Fruit fly (Drosophila melanogaster): Measurements from ENCODE around the gene ZC3H3.

Gene ZC3H3

dm6 chr3L:8506975-8507441 lies 2.6 kb downstream of the ZC3H3 start, which contains the start of gene CG43163:
CG43163 (minus strand) TSS chr3L:8507146.
- TF ChIP-seq toy (GFP tag; IDR thresholded peaks at IDR 0.05) (no peak), CG13123 (GFP tag; optimal IDR thresholded peaks at IDR 0.05) (peak; percentile 34), Adf1 (GFP tag; IDR thresholded peaks at IDR 0.05) (peak; percentile 29; the same call in 1 of the 2 replicates), otp (GFP tag; IDR thresholded peaks at IDR 0.05) (peak; percentile 52; the same call in 1 of the 3 replicates), CG3281 (GFP tag; optimal IDR thresholded peaks at IDR 0.05) (peak; percentile 36), insv (GFP tag; optimal IDR thresholded peaks at IDR 0.05) (peak in 1 of 2 experiments; percentile 30), lilli (GFP tag; optimal IDR thresholded peaks at IDR 0.05) (peak; percentile 76), Usf (GFP tag; optimal IDR thresholded peaks at IDR 0.05) (no peak), CG15514 (GFP tag; optimal IDR thresholded peaks at IDR 0.05) (peak; percentile 65), Awh (GFP tag; IDR thresholded peaks at IDR 0.05) (peak; percentile 58), Dfd (GFP tag; optimal IDR thresholded peaks at IDR 0.05) (no peak), Doc2 (GFP tag; IDR thresholded peaks at IDR 0.05) (no peak), jing (GFP tag; optimal IDR thresholded peaks at IDR 0.05) (no peak), kni (GFP tag; optimal IDR thresholded peaks at IDR 0.05) (no peak), dm (GFP tag; optimal IDR thresholded peaks at IDR 0.05) (peak; percentile 54), Bteb2 (GFP tag; optimal IDR thresholded peaks at IDR 0.05) (peak; percentile 51), pros (GFP tag; optimal IDR thresholded peaks at IDR 0.05) (no peak), stwl (tag; optimal IDR thresholded peaks at IDR 0.05) (peak; percentile 78), crc (GFP tag; optimal IDR thresholded peaks at IDR 0.05) (no peak), CG43689 (GFP tag; IDR thresholded peaks at IDR 0.05) (no peak), CG16815 (GFP tag; optimal IDR thresholded peaks at IDR 0.05) (peak; percentile 33), unpg (GFP tag; optimal IDR thresholded peaks at IDR 0.05) (peak; percentile 84), CG12071 (GFP tag; optimal IDR thresholded peaks at IDR 0.05) (peak; percentile 43), CG34224 (GFP tag; IDR thresholded peaks at IDR 0.05; ENCODE audit: partially characterized antibody) (no peak), CG4360 (GFP tag; IDR thresholded peaks at IDR 0.05) (peak; percentile 85), TFAM (GFP tag; optimal IDR thresholded peaks at IDR 0.05) (no peak), Stat92E (GFP tag; optimal IDR thresholded peaks at IDR 0.05) (peak in 1 of 3 experiments; percentile 8), Kr (GFP tag; optimal IDR thresholded peaks at IDR 0.05) (no peak), dati (GFP tag; IDR thresholded peaks at IDR 0.05) (no peak), exex (tag; optimal IDR thresholded peaks at IDR 0.05) (peak; percentile 7), CG2889 (GFP tag; IDR thresholded peaks at IDR 0.05) (peak; percentile 62; the same call in 1 of the 3 replicates), Vsx1 (GFP tag; optimal IDR thresholded peaks at IDR 0.05) (no peak), inv (GFP tag; IDR thresholded peaks at IDR 0.05; ENCODE audit: partially characterized antibody) (no peak), CG17912 (GFP tag; optimal IDR thresholded peaks at IDR 0.05) (peak; percentile 5), danr (GFP tag; IDR thresholded peaks at IDR 0.05) (peak; percentile 60), CG2129 (GFP tag; IDR thresholded peaks at IDR 0.05; ENCODE audit: partially characterized antibody) (no peak), phol (tag; optimal IDR thresholded peaks at IDR 0.05) (peak; percentile 77), abd-A (tag; optimal IDR thresholded peaks at IDR 0.05) (no peak), grau (tag; optimal IDR thresholded peaks at IDR 0.05) (peak; percentile 70), Sox100B (GFP tag; optimal IDR thresholded peaks at IDR 0.05) (no peak), nerfin-1 (tag; optimal IDR thresholded peaks at IDR 0.05) (peak; percentile 48), vvl (GFP tag; IDR thresholded peaks at IDR 0.05) (peak; percentile 88), bigmax (GFP tag; optimal IDR thresholded peaks at IDR 0.05) (no peak), slou (GFP tag; optimal IDR thresholded peaks at IDR 0.05) (peak; percentile 10), grn (GFP tag; optimal IDR thresholded peaks at IDR 0.05) (no peak), CG17829 (tag; optimal IDR thresholded peaks at IDR 0.05) (peak; percentile 70), ap (GFP tag; IDR thresholded peaks at IDR 0.05) (0 out of 2 replicates have a peak, but pooled peaks have one; percentile 27), Dip2 (GFP tag; IDR thresholded peaks at IDR 0.05) (no peak), Ada2b (GFP tag; IDR thresholded peaks at IDR 0.05) (peak; percentile 65), sima (GFP tag; optimal IDR thresholded peaks at IDR 0.05) (no peak)
